Fruit fly (Drosophila melanogaster) whole organism, pupa: ENCODE measurements around the gene ATPsynO.
A peak's percentile ranks its signal among the peaks of the same experiment; 100 is the strongest.

Experiments used
- CG10348 ChIP-seq: fragments of 200-800 bp; sonication (Bioruptor generic); IDR thresholded peaks from 2 replicates; pipeline ENCODE4 v1.3.6; 2022; ENCODE audit warnings: missing biosample characterization, missing genetic modification characterization
- CG12605 ChIP-seq: fragments of 200-800 bp; sonication (Bioruptor generic); IDR thresholded peaks from 2 replicates; pipeline ENCODE4 v1.3.6; 2022; ENCODE audit warnings: missing biosample characterization, missing genetic modification characterization
- CG13204 ChIP-seq: fragments of 200-800 bp; sonication (Bioruptor generic); optimal IDR thresholded peaks from 2 replicates; lab custom pipeline; 2018; ENCODE audit warnings: missing biosample characterization, mild to moderate bottlenecking, missing genetic modification characterization, moderate library complexity
- CG14655 ChIP-seq: fragments of 200-800 bp; sonication (Bioruptor generic); optimal IDR thresholded peaks from 3 replicates; lab custom pipeline; 2017; ENCODE audit warnings: mild to moderate bottlenecking, missing biosample characterization, missing genetic modification reagents, missing genetic modification characterization
- CG15710 ChIP-seq: fragments of 200-800 bp; sonication (Bioruptor generic); optimal IDR thresholded peaks from 2 replicates; lab custom pipeline; 2018; ENCODE audit warnings: missing biosample characterization, mild to moderate bottlenecking, missing genetic modification characterization, moderate library complexity
- CG17806 ChIP-seq: fragments of 200-800 bp; sonication (Bioruptor generic); optimal IDR thresholded peaks from 2 replicates; lab custom pipeline; 2018; ENCODE audit warnings: missing biosample characterization, mild to moderate bottlenecking, missing genetic modification characterization, moderate library complexity
- CG32121 ChIP-seq: fragments of 200-800 bp; sonication (Bioruptor generic); IDR thresholded peaks from 2 replicates; pipeline ENCODE4 v1.3.6; 2022; ENCODE audit warnings: missing biosample characterization, missing genetic modification characterization
- CG34367 ChIP-seq: fragments of 200-800 bp; sonication (Bioruptor generic); optimal IDR thresholded peaks from 2 replicates; lab custom pipeline; 2018; ENCODE audit warnings: missing biosample characterization, mild to moderate bottlenecking, missing genetic modification characterization
- CG4496 ChIP-seq: fragments of 200-800 bp; sonication (Bioruptor generic); IDR thresholded peaks from 3 replicates; pipeline ENCODE4 v1.3.6; 2022; ENCODE audit warnings: missing biosample characterization, missing genetic modification characterization
- CG8159 ChIP-seq: fragments of 200-800 bp; sonication (Bioruptor generic); optimal IDR thresholded peaks from 3 replicates; lab custom pipeline; 2018; ENCODE audit warnings: missing biosample characterization, mild to moderate bottlenecking, missing genetic modification characterization, moderate library complexity
- CG8301 ChIP-seq: fragments of 200-800 bp; sonication (Bioruptor generic); optimal IDR thresholded peaks from 2 replicates; lab custom pipeline; 2018; ENCODE audit warnings: missing biosample characterization, mild to moderate bottlenecking, missing genetic modification characterization
- CG9948 ChIP-seq: fragments of 200-800 bp; sonication (Bioruptor generic); optimal IDR thresholded peaks from 2 replicates; lab custom pipeline; 2018; ENCODE audit warnings: missing biosample characterization, mild to moderate bottlenecking, missing genetic modification characterization, moderate library complexity
- D1 ChIP-seq: fragments of 200-800 bp; sonication (Bioruptor generic); optimal IDR thresholded peaks from 2 replicates; lab custom pipeline; 2018; ENCODE audit warnings: missing biosample characterization, mild to moderate bottlenecking, missing genetic modification characterization, moderate library complexity
- EcR ChIP-seq: fragments of 200-800 bp; sonication (Bioruptor generic); optimal IDR thresholded peaks from 3 replicates; lab custom pipeline; 2019; ENCODE audit warnings: missing biosample characterization, missing genetic modification characterization, mild to moderate bottlenecking, moderate library complexity, missing genetic modification reagents
- Ets98B ChIP-seq: fragments of 200-800 bp; sonication (Bioruptor generic); IDR thresholded peaks from 2 replicates; pipeline ENCODE4 v1.3.6; 2022; ENCODE audit warnings: missing biosample characterization, missing genetic modification characterization
- Pif1A ChIP-seq: fragments of 200-800 bp; sonication (Bioruptor generic); optimal IDR thresholded peaks from 3 replicates; lab custom pipeline; 2016; ENCODE audit warnings: missing biosample characterization, missing genetic modification characterization
- Pif1B ChIP-seq: fragments of 200-800 bp; sonication (Bioruptor generic); optimal IDR thresholded peaks from 3 replicates; lab custom pipeline; 2016; ENCODE audit warnings: missing biosample characterization, missing genetic modification characterization
- Snoo ChIP-seq: fragments of 200-800 bp; sonication (Bioruptor generic); optimal IDR thresholded peaks from 3 replicates; lab custom pipeline; 2017; ENCODE audit warnings: missing biosample characterization, mild to moderate bottlenecking, missing genetic modification characterization, inconsistent platforms
- fd96Ca ChIP-seq: fragments of 200-800 bp; sonication (Bioruptor generic); IDR thresholded peaks from 3 replicates; pipeline ENCODE4 v1.3.6; 2022; ENCODE audit warnings: missing biosample characterization, missing genetic modification characterization
- gl ChIP-seq: fragments of 200-800 bp; sonication (Bioruptor generic); optimal IDR thresholded peaks from 2 replicates; lab custom pipeline; 2018; ENCODE audit warnings: missing biosample characterization, mild to moderate bottlenecking, missing genetic modification characterization
- rn ChIP-seq: fragments of 200-800 bp; sonication (Bioruptor generic); IDR thresholded peaks from 2 replicates; pipeline ENCODE4 v1.3.6; 2022; ENCODE audit warnings: missing biosample characterization, missing genetic modification characterization

ATPsynO gene

dm6 chr3R:15286693-15287041, 21.3 kb downstream of the ATPsynO start:
- TF ChIP-seq CG4496 (GFP tag; lab: Robert Waterston, UW) (no peak), CG17806 (no peak), gl (tag; lab: Kevin White, UChicago) (no peak), CG15710 (tag; lab: Kevin White, UChicago) (no peak), Snoo (tag; lab: Kevin White, UChicago) (no peak), rn (GFP tag; lab: Robert Waterston, UW) (no peak), CG34367 (tag; lab: Kevin White, UChicago) (no peak), EcR (GFP tag; lab: Kevin White, UChicago) (no peak), D1 (tag; lab: Kevin White, UChicago) (no peak)

DNA sequence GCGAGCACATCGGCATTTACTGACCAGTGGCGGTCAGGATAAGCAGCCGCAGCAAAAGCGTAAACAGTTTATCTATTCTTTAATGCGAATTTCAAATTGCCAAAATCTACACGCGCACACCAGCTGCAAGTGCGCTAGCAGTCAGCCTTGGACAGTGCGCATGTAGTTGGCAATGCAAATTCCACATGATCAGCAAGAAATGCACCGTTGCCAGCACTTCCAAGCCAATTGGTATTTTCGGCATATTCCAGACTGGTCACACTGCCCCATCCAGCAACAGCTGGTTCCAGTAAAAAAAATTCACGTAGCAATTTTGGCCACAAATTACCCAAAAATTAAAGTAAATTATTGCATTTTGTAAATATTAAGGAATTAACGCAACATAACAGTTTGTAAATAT, 22.4 kb downstream of the ATPsynO start:
- no peak for TF ChIP-seq D1 (tag; lab: Kevin White, UChicago)
- no peak for TF ChIP-seq Pif1A (GFP tag; lab: Kevin White, UChicago)
- TF ChIP-seq CG13204 (GFP tag; lab: Kevin White, UChicago): no peak
- no peak for TF ChIP-seq CG15710 (tag; lab: Kevin White, UChicago)
- no peak for TF ChIP-seq Ets98B (GFP tag; lab: Robert Waterston, UW)
- TF ChIP-seq CG17806: no peak
- TF ChIP-seq CG8159 (tag; lab: Kevin White, UChicago): no peak
- no peak for TF ChIP-seq Pif1B (GFP tag; lab: Kevin White, UChicago)
- no peak for TF ChIP-seq CG8301 (tag; lab: Kevin White, UChicago)
- TF ChIP-seq CG9948 (tag; lab: Kevin White, UChicago): no peak
- no peak for TF ChIP-seq CG32121 (GFP tag; lab: Robert Waterston, UW)
- no peak for TF ChIP-seq CG14655 (GFP tag; lab: Kevin White, UChicago)
- no peak for TF ChIP-seq CG12605
- no peak for TF ChIP-seq CG34367 (tag; lab: Kevin White, UChicago)
- TF ChIP-seq rn (GFP tag; lab: Robert Waterston, UW): no peak
- TF ChIP-seq fd96Ca (GFP tag; lab: Robert Waterston, UW): no peak
- TF ChIP-seq Snoo (tag; lab: Kevin White, UChicago): no peak
- no peak for TF ChIP-seq EcR (GFP tag; lab: Kevin White, UChicago)

- no peak for TF ChIP-seq Ets98B (GFP tag; lab: Robert Waterston, UW)
These were observed 23.4 kb downstream of the ATPsynO start for dm6 chr3R:15288802-15289201.

dm6 chr3R:15289828-15290641, 24.6 kb downstream of the ATPsynO start:
- TF ChIP-seq Ets98B (GFP tag; lab: Robert Waterston, UW) (no peak), CG4496 (GFP tag; lab: Robert Waterston, UW) (no peak), Pif1A (GFP tag; lab: Kevin White, UChicago) (no peak), CG13204 (GFP tag; lab: Kevin White, UChicago) (no peak), fd96Ca (GFP tag; lab: Robert Waterston, UW) (no peak), D1 (tag; lab: Kevin White, UChicago) (no peak), CG32121 (GFP tag; lab: Robert Waterston, UW) (no peak), CG10348 (no peak), CG12605 (no peak), CG14655 (GFP tag; lab: Kevin White, UChicago) (no peak), CG8159 (tag; lab: Kevin White, UChicago) (no peak), CG9948 (tag; lab: Kevin White, UChicago) (no peak), rn (GFP tag; lab: Robert Waterston, UW) (no peak)

- TF ChIP-seq Snoo (tag; lab: Kevin White, UChicago) (peak; percentile 19), CG13204 (GFP tag; lab: Kevin White, UChicago) (peak; percentile 18), EcR (GFP tag; lab: Kevin White, UChicago) (peak; percentile 17), CG10348 (no peak)
- TF ChIP-seq, all 21 proteins: peak for 3
These were observed 25.3 kb downstream of the ATPsynO start, which contains the start of gene CG45218 for dm6 chr3R:15290642-15291118. TSS of gene CG45218 (minus strand) at chr3R:15290799.

DNA sequence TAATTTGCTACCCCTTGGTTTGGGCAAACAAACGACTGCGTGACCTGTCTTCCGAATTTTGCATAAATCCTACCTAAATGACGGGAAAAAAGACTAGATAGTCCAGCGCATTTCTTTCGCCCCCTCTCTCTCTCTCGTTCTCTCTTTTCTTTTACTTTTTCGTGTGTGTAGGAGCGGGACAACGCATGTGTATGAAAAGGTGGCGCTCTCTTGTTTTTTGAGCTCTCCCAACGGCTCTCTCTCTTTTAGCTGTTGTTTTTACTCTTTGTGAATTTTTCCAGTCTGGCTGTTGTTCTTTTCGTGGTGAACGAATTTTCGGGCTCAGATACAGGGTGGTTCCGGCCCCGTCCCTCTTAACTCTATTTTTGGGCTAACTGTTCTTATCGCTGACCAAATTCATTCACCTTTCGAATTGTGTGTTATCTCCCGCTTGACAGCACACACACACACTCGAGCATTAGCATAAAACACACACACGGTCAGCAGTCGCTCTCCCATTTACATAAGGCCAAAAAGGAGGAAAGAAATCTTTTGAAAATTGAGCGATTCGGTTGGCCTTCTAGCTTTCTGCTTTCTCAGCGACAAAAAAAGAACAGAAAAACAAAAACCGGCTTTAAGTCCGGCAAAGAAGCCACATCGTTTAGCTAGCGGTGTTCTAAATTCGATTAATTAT, 26.3 kb downstream of the ATPsynO start:
- no peak for TF ChIP-seq CG9948 (tag; lab: Kevin White, UChicago)
- TF ChIP-seq CG17806: no peak
- TF ChIP-seq CG34367 (tag; lab: Kevin White, UChicago): peak; percentile 43
- no peak for TF ChIP-seq fd96Ca (GFP tag; lab: Robert Waterston, UW)
- no peak for TF ChIP-seq rn (GFP tag; lab: Robert Waterston, UW)
- TF ChIP-seq CG10348: no peak
- no peak for TF ChIP-seq CG8159 (tag; lab: Kevin White, UChicago)
- TF ChIP-seq EcR (GFP tag; lab: Kevin White, UChicago): peak; percentile 38
- no peak for TF ChIP-seq Pif1B (GFP tag; lab: Kevin White, UChicago)
- no peak for TF ChIP-seq Ets98B (GFP tag; lab: Robert Waterston, UW)
- TF ChIP-seq CG12605: no peak
- no peak for TF ChIP-seq CG8301 (tag; lab: Kevin White, UChicago)
- TF ChIP-seq D1 (tag; lab: Kevin White, UChicago): no peak
- TF ChIP-seq gl (tag; lab: Kevin White, UChicago): peak; percentile 21
- no peak for TF ChIP-seq Snoo (tag; lab: Kevin White, UChicago)
- peak; percentile 49 for TF ChIP-seq CG15710 (tag; lab: Kevin White, UChicago)
- TF ChIP-seq CG4496 (GFP tag; lab: Robert Waterston, UW): no peak
- TF ChIP-seq CG13204 (GFP tag; lab: Kevin White, UChicago): peak; percentile 55
- TF ChIP-seq CG32121 (GFP tag; lab: Robert Waterston, UW): no peak
- TF ChIP-seq CG14655 (GFP tag; lab: Kevin White, UChicago): no peak
- TF ChIP-seq Pif1A (GFP tag; lab: Kevin White, UChicago): no peak
